Worm (Caenorhabditis elegans) whole organism, late embryonic: ENCODE measurements around the gene T16G12.1.

Experiments used
- C08G9.2 ChIP-seq: sonication (generic microtip); optimal IDR thresholded peaks from 2 replicates; lab custom pipeline; 2016; ENCODE audit warnings: mild to moderate bottlenecking, missing genetic modification characterization, moderate library complexity, missing compliant biosample characterization
- C38D4.7 ChIP-seq: fragments of 200-800 bp; sonication (Bioruptor generic); optimal IDR thresholded peaks from 2 replicates; lab custom pipeline; 2018; ENCODE audit warnings: mild to moderate bottlenecking, missing genetic modification characterization, moderate library complexity, missing compliant biosample characterization
- K09A11.1 ChIP-seq: sonication (generic microtip); optimal IDR thresholded peaks from 2 replicates; lab custom pipeline; 2017; ENCODE audit warnings: antibody characterized with exemption, mild to moderate bottlenecking, missing genetic modification characterization, missing compliant biosample characterization; ENCODE audit not compliant: insufficient read depth
- ahr-1 ChIP-seq: sonication (generic microtip); optimal IDR thresholded peaks from 2 replicates; lab custom pipeline; 2016; ENCODE audit warnings: missing genetic modification characterization, missing compliant biosample characterization
- ceh-19 ChIP-seq: fragments of 200-800 bp; sonication (Bioruptor generic); optimal IDR thresholded peaks from 2 replicates; lab custom pipeline; 2018; ENCODE audit warnings: mild to moderate bottlenecking, missing genetic modification characterization, missing compliant biosample characterization
- ceh-22 ChIP-seq: sonication (generic microtip); optimal IDR thresholded peaks from 2 replicates; lab custom pipeline; 2017; ENCODE audit warnings: missing biosample characterization, missing genetic modification characterization
- ceh-31 ChIP-seq: sonication (generic microtip); optimal IDR thresholded peaks from 2 replicates; lab custom pipeline; 2016; ENCODE audit warnings: missing genetic modification characterization, missing compliant biosample characterization
- ceh-34 ChIP-seq: sonication (generic microtip); optimal IDR thresholded peaks from 2 replicates; lab custom pipeline; 2016; ENCODE audit warnings: mild to moderate bottlenecking, missing genetic modification characterization, missing compliant biosample characterization
- ceh-45 ChIP-seq: fragments of 200-800 bp; sonication (Bioruptor generic); IDR thresholded peaks from 2 replicates; pipeline ENCODE4 v1.3.6; 2022; ENCODE audit warnings: missing genetic modification reagents, missing genetic modification characterization, missing compliant biosample characterization
- ceh-48 ChIP-seq: sonication (generic microtip); optimal IDR thresholded peaks from 2 replicates; lab custom pipeline; 2016; ENCODE audit warnings: missing genetic modification characterization, inconsistent platforms, missing compliant biosample characterization
- ceh-6 ChIP-seq: fragments of 200-800 bp; sonication (Bioruptor generic); optimal IDR thresholded peaks from 2 replicates; lab custom pipeline; 2018; ENCODE audit warnings: mild to moderate bottlenecking, missing genetic modification characterization, missing compliant biosample characterization
- che-1 ChIP-seq: sonication (generic microtip); optimal IDR thresholded peaks from 2 replicates; lab custom pipeline; 2016; ENCODE audit warnings: mild to moderate bottlenecking, missing genetic modification characterization, missing compliant biosample characterization
- dve-1 ChIP-seq: sonication (generic microtip); optimal IDR thresholded peaks from 2 replicates; lab custom pipeline; 2017; ENCODE audit warnings: antibody characterized with exemption, mild to moderate bottlenecking, missing genetic modification characterization, missing compliant biosample characterization
- ets-4 ChIP-seq: sonication (generic microtip); optimal IDR thresholded peaks from 2 replicates; lab custom pipeline; 2016; ENCODE audit warnings: missing genetic modification characterization, missing compliant biosample characterization
- eyg-1 ChIP-seq: sonication (generic microtip); optimal IDR thresholded peaks from 2 replicates; lab custom pipeline; 2016; ENCODE audit warnings: missing genotype, missing genetic modification characterization, missing compliant biosample characterization
- fax-1 ChIP-seq: sonication (generic microtip); optimal IDR thresholded peaks from 2 replicates; lab custom pipeline; 2016; ENCODE audit warnings: missing genotype, missing genetic modification characterization, missing compliant biosample characterization
- fkh-10 ChIP-seq: fragments of 150-350 bp; optimal IDR thresholded peaks from 2 replicates; lab custom pipeline; 2014; ENCODE audit warnings: missing biosample characterization, missing genetic modification reagents, missing genetic modification characterization
- fkh-6 ChIP-seq: sonication (generic microtip); optimal IDR thresholded peaks from 2 replicates; lab custom pipeline; 2016; ENCODE audit warnings: missing genetic modification characterization, missing compliant biosample characterization
- hlh-15 ChIP-seq: sonication (generic microtip); optimal IDR thresholded peaks from 2 replicates; lab custom pipeline; 2016; ENCODE audit warnings: missing genetic modification characterization, missing compliant biosample characterization
- hlh-30 ChIP-seq: sonication (generic microtip); optimal IDR thresholded peaks from 2 replicates; lab custom pipeline; 2017; ENCODE audit warnings: antibody characterized with exemption, missing genetic modification characterization, missing compliant biosample characterization; ENCODE audit not compliant: insufficient read depth
- hlh-6 ChIP-seq: sonication (generic microtip); optimal IDR thresholded peaks from 2 replicates; lab custom pipeline; 2016; ENCODE audit warnings: missing genotype, missing genetic modification characterization, missing compliant biosample characterization
- hlh-8 ChIP-seq: sonication (generic microtip); optimal IDR thresholded peaks from 2 replicates; lab custom pipeline; 2016; ENCODE audit warnings: missing genotype, missing genetic modification characterization, missing compliant biosample characterization
- lin-11 ChIP-seq: fragments of 200-800 bp; sonication (Bioruptor generic); optimal IDR thresholded peaks from 2 replicates; lab custom pipeline; 2018; ENCODE audit warnings: mild to moderate bottlenecking, missing genetic modification characterization, missing compliant biosample characterization
- mec-3 ChIP-seq: sonication (generic microtip); optimal IDR thresholded peaks from 2 replicates; lab custom pipeline; 2016; ENCODE audit warnings: borderline replicate concordance, missing genetic modification characterization, missing compliant biosample characterization
- nfya-1 ChIP-seq: sonication (generic microtip); optimal IDR thresholded peaks from 2 replicates; lab custom pipeline; 2017; ENCODE audit warnings: missing genetic modification characterization, mild to moderate bottlenecking, missing compliant biosample characterization, antibody characterized with exemption, moderate library complexity
- nhr-11 ChIP-seq: fragments of 150-350 bp; optimal IDR thresholded peaks from 2 replicates; lab custom pipeline; 2014; ENCODE audit warnings: missing biosample characterization, missing genetic modification characterization
- nhr-232 ChIP-seq: sonication (generic microtip); optimal IDR thresholded peaks from 2 replicates; lab custom pipeline; 2016; ENCODE audit warnings: missing genetic modification characterization, missing compliant biosample characterization
- npax-4 ChIP-seq: sonication (generic microtip); optimal IDR thresholded peaks from 2 replicates; lab custom pipeline; 2016; ENCODE audit warnings: missing genetic modification characterization, missing compliant biosample characterization
- odd-2 ChIP-seq: sonication (generic microtip); optimal IDR thresholded peaks from 2 replicates; lab custom pipeline; 2017; ENCODE audit warnings: antibody characterized with exemption, mild to moderate bottlenecking, missing genetic modification characterization, missing compliant biosample characterization
- pat-9 ChIP-seq: fragments of 200-800 bp; sonication (Bioruptor generic); optimal IDR thresholded peaks from 2 replicates; lab custom pipeline; 2018; ENCODE audit warnings: mild to moderate bottlenecking, missing genetic modification characterization, moderate library complexity, missing compliant biosample characterization
- pha-2 ChIP-seq: sonication (generic microtip); optimal IDR thresholded peaks from 2 replicates; lab custom pipeline; 2017; ENCODE audit warnings: mild to moderate bottlenecking, missing genetic modification characterization, missing compliant biosample characterization
- pha-4 ChIP-seq: fragments of 150-350 bp; optimal IDR thresholded peaks from 2 replicates; lab custom pipeline; 2018; ENCODE audit warnings: missing biosample characterization, missing genetic modification reagents, missing genetic modification characterization
- pros-1 ChIP-seq: fragments of 150-350 bp; optimal IDR thresholded peaks from 2 replicates; lab custom pipeline; 2014; ENCODE audit warnings: missing biosample characterization, missing genetic modification reagents, missing genetic modification characterization
- rnt-1 ChIP-seq: sonication (generic microtip); optimal IDR thresholded peaks from 2 replicates; lab custom pipeline; 2016; ENCODE audit warnings: missing genetic modification characterization, missing compliant biosample characterization
- sox-2 ChIP-seq: fragments of 200-800 bp; sonication (Bioruptor generic); IDR thresholded peaks from 2 replicates; pipeline ENCODE4 v1.3.6; 2022; ENCODE audit warnings: missing genetic modification reagents, missing genetic modification characterization, missing compliant biosample characterization
- tbx-7 ChIP-seq: sonication (generic microtip); optimal IDR thresholded peaks from 2 replicates; lab custom pipeline; 2016; ENCODE audit warnings: missing genotype, missing genetic modification characterization, missing compliant biosample characterization
- unc-3 ChIP-seq, 2 experiments: fragments of 200-800 bp in 1 of 2; sonication (Bioruptor generic) in 1 of 2; sonication (generic microtip) in 1 of 2; conservative IDR thresholded peaks in 1 of 2; optimal IDR thresholded peaks in 1 of 2; 2 replicates each; pipeline versions ENCODE4 v1.3.6 to Lab custom; 2016 to 2022; ENCODE audit warnings: missing compliant biosample characterization in 2 of 2, missing genetic modification characterization in 2 of 2, missing genetic modification reagents in 1 of 2
- unc-86 ChIP-seq: sonication (generic microtip); optimal IDR thresholded peaks from 2 replicates; lab custom pipeline; 2016; ENCODE audit warnings: missing genetic modification characterization, missing compliant biosample characterization
- zip-5 ChIP-seq: sonication (generic microtip); optimal IDR thresholded peaks from 2 replicates; lab custom pipeline; 2016; ENCODE audit warnings: missing genetic modification characterization, missing compliant biosample characterization

T16G12.1 gene

DNA sequence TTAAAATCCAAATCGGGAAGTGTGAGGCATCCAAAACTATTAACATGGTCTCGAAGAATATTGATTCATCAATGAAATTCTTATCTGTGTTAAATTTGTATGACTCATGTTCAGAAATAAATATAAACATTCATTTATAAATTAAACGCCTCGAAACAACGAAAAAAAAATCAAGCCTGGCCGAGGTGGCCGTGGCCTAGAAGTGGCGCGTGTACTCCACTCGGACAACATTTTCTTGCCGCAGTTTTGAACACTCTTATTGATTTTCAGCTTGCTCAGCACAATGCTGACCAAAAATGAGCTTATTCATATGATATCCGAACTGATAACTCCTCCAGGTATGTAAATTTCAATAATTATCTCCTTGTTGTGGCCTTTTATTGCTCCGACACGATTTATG lies 14.5 kb upstream of the T16G12.1 start, which contains the start of gene ekl-6 (continued):
- no peak for TF ChIP-seq sox-2 (GFP tag; lab: Robert Waterston, UW)
- TF ChIP-seq nhr-232 (tag; lab: Kevin White, UChicago) = no peak
- no peak for TF ChIP-seq hlh-15 (tag; lab: Kevin White, UChicago)
- TF ChIP-seq ceh-31 (tag; lab: Kevin White, UChicago) = peak; percentile 85
- TF ChIP-seq hlh-6 (tag; lab: Kevin White, UChicago) = no peak
- TF ChIP-seq hlh-8 = peak; percentile 61
- TF ChIP-seq fax-1 = peak; percentile 11
- no peak for TF ChIP-seq hlh-30 (tag; lab: Kevin White, UChicago)
- no peak for TF ChIP-seq pha-2 (tag; lab: Kevin White, UChicago)
- no peak for TF ChIP-seq unc-3 (GFP tag; conservative IDR thresholded peaks at IDR 0.05; lab: Robert Waterston, UW)
- no peak for TF ChIP-seq unc-3 (tag; optimal IDR thresholded peaks at IDR 0.05; lab: Kevin White, UChicago)
- TF ChIP-seq ceh-48 (tag; lab: Kevin White, UChicago) = peak; percentile 42
- peak; percentile 84 for TF ChIP-seq C08G9.2 (tag; lab: Kevin White, UChicago)
- no peak for TF ChIP-seq ahr-1
- no peak for TF ChIP-seq C38D4.7 (GFP tag; lab: Kevin White, UChicago)
- TF ChIP-seq ceh-45 (GFP tag; lab: Robert Waterston, UW) = no peak
- no peak for TF ChIP-seq ceh-22 (tag; lab: Kevin White, UChicago)
- no peak for TF ChIP-seq eyg-1 (tag; lab: Kevin White, UChicago)
- TF ChIP-seq pha-4 (tag; lab: Kevin White, UChicago) = no peak
- peak; percentile 15 for TF ChIP-seq rnt-1
- no peak for TF ChIP-seq lin-11 (tag; lab: Kevin White, UChicago)
- TF ChIP-seq ets-4 (tag; lab: Kevin White, UChicago) = peak; percentile 74
- no peak for TF ChIP-seq dve-1

- no peak for TF ChIP-seq npax-4 (tag; lab: Kevin White, UChicago)
- TF ChIP-seq mec-3 (tag; lab: Kevin White, UChicago) = no peak
- no peak for TF ChIP-seq pat-9 (tag; lab: Kevin White, UChicago)
- no peak for TF ChIP-seq ceh-6
- no peak for TF ChIP-seq ahr-1
- no peak for TF ChIP-seq hlh-30 (tag; lab: Kevin White, UChicago)
- no peak for TF ChIP-seq zip-5 (tag; lab: Kevin White, UChicago)
- no peak for TF ChIP-seq nhr-11 (tag; lab: Kevin White, UChicago)
- TF ChIP-seq ceh-34 = no peak
- no peak for TF ChIP-seq pros-1 (tag; lab: Kevin White, UChicago)
- TF ChIP-seq ceh-19 (GFP tag; lab: Kevin White, UChicago) = no peak
- TF ChIP-seq nfya-1 (tag; lab: Kevin White, UChicago) = no peak
- TF ChIP-seq fkh-10 (GFP tag; lab: Kevin White, UChicago) = no peak
- no peak for TF ChIP-seq unc-3 (GFP tag; conservative IDR thresholded peaks at IDR 0.05; lab: Robert Waterston, UW)
- no peak for TF ChIP-seq unc-3 (tag; optimal IDR thresholded peaks at IDR 0.05; lab: Kevin White, UChicago)
- TF ChIP-seq fkh-6 = no peak
- TF ChIP-seq pha-4 (tag; lab: Kevin White, UChicago) = no peak
- TF ChIP-seq C38D4.7 (GFP tag; lab: Kevin White, UChicago) = no peak
- no peak for TF ChIP-seq odd-2 (tag; lab: Kevin White, UChicago)
- TF ChIP-seq, all 69 proteins: peak for 0
Measured at ce11 chrIII:10060573-10060972, 10.9 kb upstream of the T16G12.1 start, which contains the start of gene T16G12.13. Gene T16G12.13 (plus strand): TSS chrIII:10060865.

DNA sequence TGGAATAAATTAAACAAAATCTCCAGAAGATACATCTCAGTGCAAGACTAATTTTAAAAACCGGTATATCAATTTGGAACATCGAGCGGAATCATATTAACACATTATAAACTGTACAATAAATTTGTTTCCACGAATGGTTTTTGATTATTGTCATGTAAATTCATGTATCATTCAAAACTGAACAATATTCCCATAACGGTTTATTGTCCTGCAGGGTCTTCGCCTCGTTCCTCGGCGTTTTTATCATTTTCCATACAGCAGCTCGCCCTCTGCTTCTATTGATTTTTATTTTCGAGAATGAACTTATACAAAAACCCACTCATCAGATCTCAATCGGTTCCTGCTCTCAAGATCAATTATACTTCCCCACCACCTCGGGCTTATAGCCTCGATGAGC lies 9.3 kb upstream of the T16G12.1 start, which contains the start of gene T16G12.8:
Gene T16G12.8 (plus strand): TSS at position 301 of the 400 bp plus-strand sequence.
- TF ChIP-seq sox-2 (GFP tag; lab: Robert Waterston, UW) (no peak), che-1 (tag; lab: Kevin White, UChicago) (no peak), hlh-15 (tag; lab: Kevin White, UChicago) (no peak), ceh-48 (tag; lab: Kevin White, UChicago) (no peak), hlh-8 (no peak), unc-86 (tag; lab: Kevin White, UChicago) (no peak), K09A11.1 (tag; lab: Kevin White, UChicago) (no peak), tbx-7 (tag; lab: Kevin White, UChicago) (no peak), zip-5 (tag; lab: Kevin White, UChicago) (no peak), fax-1 (no peak), ceh-6 (no peak)
